Worm (Caenorhabditis elegans) whole organism, midembryonic: Measurements from ENCODE around the gene Y113G7B.12.

Source experiments
- T22C8.4 ChIP-seq: fragments of 200-800 bp; sonication (Bioruptor generic); IDR thresholded peaks from 2 replicates; pipeline ENCODE4 v1.3.6; 2022; ENCODE audit warnings: missing genetic modification characterization, missing compliant biosample characterization
- cog-1 ChIP-seq: sonication (generic microtip); optimal IDR thresholded peaks from 2 replicates; lab custom pipeline; 2016; ENCODE audit warnings: missing genetic modification characterization, missing compliant biosample characterization
- flt-1 ChIP-seq: fragments of 200-800 bp; sonication (Bioruptor generic); IDR thresholded peaks from 2 replicates; pipeline ENCODE4 v1.3.6; 2022; ENCODE audit warnings: missing genetic modification characterization, missing compliant biosample characterization
- klf-2 ChIP-seq: fragments of 200-800 bp; sonication (Bioruptor generic); conservative IDR thresholded peaks from 2 replicates; pipeline ENCODE4 v1.3.6; 2022; ENCODE audit warnings: missing genetic modification reagents, missing genetic modification characterization, missing compliant biosample characterization
- med-1 ChIP-seq: sonication (generic microtip); optimal IDR thresholded peaks from 2 replicates; lab custom pipeline; 2017; ENCODE audit warnings: missing genetic modification characterization, mild to moderate bottlenecking, missing compliant biosample characterization, antibody characterized with exemption, missing genetic modification reagents; ENCODE audit not compliant: insufficient read depth
- ref-1 ChIP-seq: fragments of 200-800 bp; sonication (Bioruptor generic); conservative IDR thresholded peaks from 2 replicates; pipeline ENCODE4 v1.3.6; 2022; ENCODE audit warnings: missing genetic modification reagents, missing genetic modification characterization, missing compliant biosample characterization
- tab-1 ChIP-seq: fragments of 200-800 bp; sonication (Bioruptor generic); IDR thresholded peaks from 2 replicates; pipeline ENCODE4 v1.3.6; 2022; ENCODE audit warnings: missing genetic modification characterization, missing compliant biosample characterization
- ztf-23 ChIP-seq: fragments of 200-800 bp; sonication (Bioruptor generic); IDR thresholded peaks from 2 replicates; pipeline ENCODE4 v1.3.6; 2022; ENCODE audit warnings: missing genetic modification reagents, missing genetic modification characterization, missing compliant biosample characterization
- ztf-29 ChIP-seq: fragments of 200-800 bp; sonication (Bioruptor generic); IDR thresholded peaks from 2 replicates; pipeline ENCODE4 v1.3.6; 2022; ENCODE audit warnings: missing genetic modification reagents, missing genetic modification characterization, missing compliant biosample characterization

ce11 chrV:20213097-20213496 lies 613 bp upstream of the Y113G7B.12 start:
- no peak for TF ChIP-seq ref-1 (GFP tag; lab: Robert Waterston, UW)
- TF ChIP-seq med-1 (GFP tag; lab: Kevin White, UChicago), result no peak
- no peak for TF ChIP-seq flt-1
- no peak for TF ChIP-seq ztf-23
- no peak for TF ChIP-seq T22C8.4 (GFP tag; lab: Robert Waterston, UW)
- TF ChIP-seq ztf-29 (GFP tag; lab: Robert Waterston, UW), result no peak
- no peak for TF ChIP-seq cog-1 (tag; lab: Kevin White, UChicago)
- TF ChIP-seq tab-1 (GFP tag; lab: Robert Waterston, UW), result no peak
- TF ChIP-seq klf-2 (GFP tag; lab: Robert Waterston, UW), result no peak
